Fruit fly (Drosophila melanogaster) whole organism, wandering third instar larva: ENCODE data around the gene CG34012.

Experiments
- Myc ChIP-seq: fragments of >200 bp; optimal IDR thresholded peaks from 2 replicates; lab custom pipeline; 2017
- pan ChIP-seq: fragments of >200 bp; optimal IDR thresholded peaks from 2 replicates; lab custom pipeline; 2017

DNA sequence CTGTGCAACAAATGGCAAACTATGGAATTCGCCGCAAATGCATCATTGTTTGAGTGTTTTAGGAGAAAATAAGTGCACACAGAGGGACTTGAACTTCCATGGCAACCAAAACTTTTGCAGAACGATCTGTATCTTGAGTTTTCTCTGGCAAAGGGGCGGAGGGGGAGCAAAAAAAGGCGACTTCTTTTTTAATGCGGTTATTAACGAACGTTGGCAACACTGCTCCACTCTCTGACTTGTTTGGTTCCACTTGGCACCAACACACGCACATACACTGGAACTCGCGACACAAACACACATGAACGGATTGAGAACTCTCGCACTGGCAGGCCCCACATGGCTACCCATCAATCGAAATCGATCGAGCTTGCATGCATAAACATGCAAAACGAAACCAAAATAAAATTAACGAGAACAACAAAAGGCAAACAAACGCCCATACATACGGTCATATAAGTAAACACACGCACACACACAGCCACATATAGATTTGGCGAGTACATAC is 10.1 kb upstream of the CG34012 start:
- TF ChIP-seq Myc (no peak), pan (lab: Kevin White, UChicago) (no peak)
